Worm (Caenorhabditis elegans) whole organism, L4/young adult: ENCODE data around the gene T27A10.6.

Experiments used
- W03F9.2 ChIP-seq: fragments of 150-350 bp; optimal IDR thresholded peaks from 2 replicates; lab custom pipeline; 2014; ENCODE audit warnings: missing biosample characterization, missing genetic modification characterization
- dao-5 ChIP-seq: sonication (generic microtip); optimal IDR thresholded peaks from 2 replicates; lab custom pipeline; 2016; ENCODE audit warnings: missing genotype, missing genetic modification characterization, moderate library complexity, missing compliant biosample characterization
- him-1 ChIP-seq: sonication (generic microtip); optimal IDR thresholded peaks from 2 replicates; lab custom pipeline; 2016; ENCODE audit warnings: missing genotype, missing genetic modification reagents, missing genetic modification characterization, missing compliant biosample characterization

The T27A10.6 gene

ce11 chrX:3596303-3596772 lies at the start of gene T27A10.6:
T27A10.6 (minus strand) TSS chrX:3596353.
- no peak for TF ChIP-seq W03F9.2 (tag; lab: Kevin White, UChicago)
- no peak for TF ChIP-seq him-1 (tag; lab: Kevin White, UChicago)
- no peak for TF ChIP-seq dao-5

DNA sequence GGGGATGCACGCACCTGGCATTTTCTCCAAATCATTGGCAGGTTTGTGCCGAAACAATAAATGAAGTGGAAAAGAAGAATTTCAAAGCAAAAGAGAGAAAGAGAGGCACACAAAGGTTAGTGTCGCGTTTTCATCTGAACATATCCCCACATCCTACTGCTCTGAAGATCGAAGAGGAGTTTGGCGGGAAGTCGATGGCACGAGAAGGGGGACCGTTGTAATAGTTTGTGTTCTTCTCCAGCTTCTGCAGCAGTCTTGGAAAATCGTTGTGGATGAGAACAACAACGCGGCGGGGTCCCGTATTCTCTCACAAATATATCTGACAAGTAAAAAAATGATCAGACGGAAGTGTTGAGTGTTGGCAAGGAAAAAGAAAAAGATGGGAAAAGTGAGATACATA lies 49.8 kb upstream of the T27A10.6 start:
- TF ChIP-seq dao-5 (no peak), him-1 (tag; lab: Kevin White, UChicago) (no peak)

- TF ChIP-seq W03F9.2 (tag; lab: Kevin White, UChicago), result no peak
- no peak for TF ChIP-seq dao-5
- no peak for TF ChIP-seq him-1 (tag; lab: Kevin White, UChicago)
These were observed 48.6 kb upstream of the T27A10.6 start, which contains the start of gene tmem-24 for ce11 chrX:3644796-3645195. tmem-24 (minus strand) TSS chrX:3644896.

DNA sequence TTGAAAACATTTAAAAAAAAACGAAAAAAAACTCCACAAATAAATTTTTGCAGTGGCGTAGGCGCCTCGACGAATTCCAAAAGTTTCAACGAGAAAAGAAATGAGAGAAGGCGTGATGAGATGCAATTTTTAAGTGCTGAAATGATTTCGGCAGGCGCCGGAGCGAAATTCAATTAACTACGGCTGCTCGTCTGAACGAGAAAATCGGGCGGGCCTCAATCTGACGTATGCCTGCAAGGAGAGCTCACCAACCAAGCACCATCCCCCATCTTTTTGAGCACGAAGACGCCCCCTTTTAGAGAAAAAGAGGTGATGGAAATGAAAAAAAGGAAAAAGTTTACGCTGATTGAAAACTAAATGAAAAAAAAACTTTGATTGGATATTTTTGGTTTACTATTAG lies 38.6 kb upstream of the T27A10.6 start:
- TF ChIP-seq him-1 (tag; lab: Kevin White, UChicago), result no peak
- TF ChIP-seq W03F9.2 (tag; lab: Kevin White, UChicago), result no peak
- TF ChIP-seq dao-5, result no peak

DNA sequence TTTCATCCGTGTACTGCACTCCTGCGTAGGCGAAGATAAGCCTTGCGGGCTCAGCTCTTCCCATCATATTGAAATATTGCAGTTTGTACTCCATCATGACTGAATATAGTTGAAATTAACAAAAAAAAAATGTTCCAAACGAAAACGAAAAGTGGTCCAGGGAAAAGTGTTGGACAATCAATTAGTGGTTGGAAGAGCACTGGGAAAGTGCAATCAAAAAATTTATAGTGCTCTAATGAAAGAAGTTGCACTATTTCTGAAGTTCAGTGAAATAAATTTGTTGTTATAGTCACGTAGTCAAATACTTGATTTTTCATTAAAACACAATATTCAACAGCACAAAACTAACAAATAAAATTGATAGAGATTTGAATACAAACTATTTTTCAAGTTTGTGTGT lies 37.5 kb upstream of the T27A10.6 start, which contains the start of gene gst-11:
Gene gst-11 (minus strand): TSS at position 101 of the 400 bp plus-strand sequence.
- TF ChIP-seq dao-5 (no peak), W03F9.2 (tag; lab: Kevin White, UChicago) (no peak), him-1 (tag; lab: Kevin White, UChicago) (no peak)

DNA sequence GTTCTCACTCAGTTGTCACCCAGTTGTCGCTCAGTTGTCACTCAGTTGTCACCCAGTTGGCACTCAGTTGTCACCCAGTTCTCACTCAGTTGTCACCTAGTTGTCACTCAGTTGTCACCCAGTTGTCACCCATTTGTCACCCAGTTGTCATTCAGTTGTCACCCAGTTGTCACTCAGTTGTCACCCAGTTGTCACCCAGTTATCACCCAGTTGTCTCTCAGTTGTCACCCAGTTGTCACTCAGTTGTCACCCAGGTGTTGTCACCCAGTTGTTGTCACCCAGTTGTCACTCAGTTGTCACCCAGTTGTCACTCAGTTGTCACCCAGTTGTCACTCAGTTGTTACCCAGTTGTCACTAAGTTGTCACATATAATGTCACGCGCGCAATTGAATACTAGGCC lies 35.4 kb upstream of the T27A10.6 start:
- TF ChIP-seq W03F9.2 (tag; lab: Kevin White, UChicago) (no peak), him-1 (tag; lab: Kevin White, UChicago) (no peak), dao-5 (no peak)

DNA sequence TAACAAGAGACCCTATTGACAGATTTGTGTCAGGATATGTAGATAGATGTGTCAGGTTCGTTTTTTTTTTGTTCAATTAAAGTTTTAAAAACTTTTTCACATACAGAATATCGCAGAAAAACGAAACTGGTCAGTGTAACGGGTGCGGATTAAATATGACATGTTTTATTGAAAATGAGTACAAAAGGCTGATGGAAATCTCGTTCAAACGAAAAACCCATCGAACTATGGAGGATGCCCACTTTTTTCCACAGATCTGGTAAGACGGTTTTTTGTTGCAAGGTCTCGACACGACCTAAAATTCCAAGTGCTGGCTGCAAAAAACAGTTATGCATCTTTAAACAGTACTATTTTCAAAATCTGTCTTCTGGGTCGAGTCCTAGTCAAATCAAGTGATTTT lies 33.9 kb upstream of the T27A10.6 start:
- TF ChIP-seq dao-5 (no peak), him-1 (tag; lab: Kevin White, UChicago) (no peak), W03F9.2 (tag; lab: Kevin White, UChicago) (no peak)

DNA sequence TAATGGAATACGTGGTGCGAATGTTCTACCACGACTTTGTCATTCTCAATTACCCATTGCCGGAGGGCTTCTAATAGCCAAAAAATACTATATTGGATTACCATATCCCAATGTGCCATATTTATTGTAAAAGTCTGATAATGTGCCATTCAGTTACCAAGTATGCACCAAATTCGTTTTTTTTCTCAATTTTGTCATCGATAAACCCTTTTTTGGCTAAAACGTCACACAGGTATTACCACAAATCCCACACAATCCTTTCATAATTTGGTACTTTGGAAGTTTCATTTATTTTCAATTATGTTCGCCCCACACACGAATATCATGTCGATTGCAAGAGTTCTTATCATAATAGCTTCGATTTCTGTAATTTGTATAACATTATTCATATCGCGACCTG lies 31.9 kb upstream of the T27A10.6 start, which contains the start of gene vep-2:
Gene vep-2 (plus strand): TSS at position 301 of the 400 bp plus-strand sequence.
- TF ChIP-seq dao-5 (no peak), W03F9.2 (tag; lab: Kevin White, UChicago) (no peak), him-1 (tag; lab: Kevin White, UChicago) (no peak)

DNA sequence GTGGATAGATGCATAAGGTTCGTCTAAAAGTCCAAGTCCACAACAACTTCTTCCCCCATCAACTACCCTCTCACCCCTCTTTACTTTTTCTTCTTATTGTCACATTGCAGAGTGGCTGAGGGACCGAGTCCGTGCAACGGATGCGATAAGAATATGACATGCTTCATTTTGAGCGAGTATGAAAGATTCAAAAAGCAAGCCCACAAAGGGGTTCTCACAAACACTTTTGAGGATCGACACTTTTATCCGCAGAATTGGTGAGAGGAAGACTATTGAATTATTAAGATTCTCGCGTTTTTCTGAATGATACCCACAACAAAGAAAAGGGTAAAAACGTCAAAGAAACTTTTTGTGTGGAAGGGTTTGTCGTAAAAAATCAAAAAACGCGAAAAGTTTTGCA lies 29.4 kb upstream of the T27A10.6 start:
- TF ChIP-seq dao-5 (no peak), W03F9.2 (tag; lab: Kevin White, UChicago) (no peak), him-1 (tag; lab: Kevin White, UChicago) (no peak)

DNA sequence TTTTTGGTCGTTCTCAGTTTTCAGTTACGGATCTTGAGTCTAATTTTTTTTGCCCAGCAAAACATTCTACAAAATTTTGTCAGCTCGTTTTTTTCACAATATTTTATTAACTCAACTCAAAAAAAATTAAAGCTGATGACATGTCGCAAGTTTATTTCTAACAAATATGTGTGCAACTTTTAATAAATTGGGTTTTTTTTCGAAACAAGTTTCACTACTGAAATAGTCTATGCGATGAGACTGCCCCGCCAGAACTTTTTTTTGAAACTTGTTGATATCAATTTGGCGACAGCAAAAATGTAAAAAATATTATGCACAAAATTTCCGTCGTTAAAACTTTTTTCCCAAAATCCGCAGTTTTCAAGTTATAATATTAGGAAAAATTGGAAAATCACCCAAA lies 27.0 kb upstream of the T27A10.6 start, which contains the start of gene C18B2.2:
Gene C18B2.2 (plus strand): TSS at position 301 of the 400 bp plus-strand sequence.
- TF ChIP-seq dao-5, result no peak
- TF ChIP-seq him-1 (tag; lab: Kevin White, UChicago), result no peak
- no peak for TF ChIP-seq W03F9.2 (tag; lab: Kevin White, UChicago)

- TF ChIP-seq him-1 (tag; lab: Kevin White, UChicago) (no peak), dao-5 (no peak), W03F9.2 (tag; lab: Kevin White, UChicago) (no peak)
These were observed 22.7 kb upstream of the T27A10.6 start for ce11 chrX:3618842-3619241.

ce11 chrX:3617218-3617617 lies 21.1 kb upstream of the T27A10.6 start, which contains the start of gene del-9:
del-9 (minus strand) TSS chrX:3617318.
- TF ChIP-seq him-1 (tag; lab: Kevin White, UChicago) (no peak), dao-5 (no peak), W03F9.2 (tag; lab: Kevin White, UChicago) (no peak)

DNA sequence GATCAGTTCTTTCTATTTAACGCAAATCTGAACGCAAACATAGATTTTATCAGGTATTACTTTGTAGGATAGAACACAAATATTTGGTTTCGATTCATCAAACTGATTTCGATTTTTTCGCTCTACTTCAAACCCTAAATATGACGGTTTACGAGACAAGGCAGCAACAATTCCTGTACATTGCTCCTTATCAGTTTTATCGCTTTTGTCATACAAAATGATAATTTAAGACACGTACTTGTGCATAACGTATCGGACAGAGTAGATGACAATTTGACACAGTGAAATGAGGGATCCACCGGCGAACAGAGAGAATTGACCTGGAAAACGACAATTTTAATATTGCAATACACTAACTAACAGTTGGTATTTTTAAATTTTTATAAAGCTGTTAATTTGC lies 17.5 kb upstream of the T27A10.6 start:
- TF ChIP-seq him-1 (tag; lab: Kevin White, UChicago) (no peak), W03F9.2 (tag; lab: Kevin White, UChicago) (no peak), dao-5 (no peak)

DNA sequence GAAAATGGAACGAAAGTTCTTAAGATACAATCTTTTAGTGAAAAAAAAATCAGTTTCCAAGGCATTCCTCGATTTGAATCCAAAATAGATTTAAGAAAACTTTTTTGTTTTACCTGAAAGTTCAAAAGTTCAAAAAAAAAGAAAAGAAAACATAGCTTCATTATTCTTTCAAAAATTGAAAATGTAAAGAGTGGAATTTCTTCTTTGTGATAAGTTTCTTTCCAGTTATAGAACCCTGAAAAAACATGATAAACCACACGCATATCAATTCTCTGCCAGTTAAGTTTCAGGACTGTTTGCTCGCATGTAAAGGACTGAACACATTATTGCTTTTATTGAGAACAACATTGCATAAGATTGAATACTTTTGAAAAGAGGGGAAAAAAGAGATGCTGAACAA lies 15.6 kb upstream of the T27A10.6 start:
- TF ChIP-seq W03F9.2 (tag; lab: Kevin White, UChicago), result no peak
- TF ChIP-seq him-1 (tag; lab: Kevin White, UChicago), result no peak
- no peak for TF ChIP-seq dao-5

DNA sequence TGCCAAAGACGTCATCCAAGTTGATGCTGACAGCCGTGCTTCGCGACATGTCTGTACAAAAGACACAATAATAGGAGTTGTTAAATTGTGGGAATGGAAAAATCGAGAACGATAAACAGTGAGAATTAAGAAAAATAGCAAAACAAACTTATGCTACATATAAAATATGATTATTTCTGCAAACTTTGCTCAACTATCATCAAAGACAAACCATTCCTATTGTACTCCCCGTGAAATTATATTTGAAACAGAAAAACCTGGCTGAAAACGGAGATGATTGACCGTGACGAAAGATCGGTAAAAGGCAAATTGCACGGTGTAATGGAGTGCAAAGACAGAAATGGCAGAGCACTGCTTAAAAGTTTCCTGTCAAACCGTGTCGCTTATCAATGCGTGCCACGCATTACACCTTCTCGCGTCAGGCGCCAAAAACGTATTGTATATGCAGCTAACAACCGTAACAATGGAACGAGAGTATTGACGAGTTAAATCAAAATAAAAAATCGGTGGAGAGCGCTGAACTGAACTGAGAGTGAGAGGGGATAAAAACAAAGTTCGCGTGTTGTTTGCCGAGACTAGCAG lies 15.0 kb upstream of the T27A10.6 start, which contains the start of gene C18B2.5:
Gene C18B2.5 (minus strand): TSS at position 51 of the 582 bp plus-strand sequence.
- no peak for TF ChIP-seq him-1 (tag; lab: Kevin White, UChicago)
- TF ChIP-seq W03F9.2 (tag; lab: Kevin White, UChicago), result no peak
- TF ChIP-seq dao-5, result no peak
